Worm (Caenorhabditis elegans) whole organism, L2 larva: ENCODE results near the gene T09A5.14.

Experiments used
- F13H6.1 ChIP-seq: sonication (generic microtip); optimal IDR thresholded peaks from 2 replicates; lab custom pipeline; 2016; ENCODE audit warnings: missing genetic modification characterization, missing compliant biosample characterization
- R02D3.7 ChIP-seq: fragments of 150-350 bp; optimal IDR thresholded peaks from 2 replicates; lab custom pipeline; 2014; ENCODE audit warnings: missing biosample characterization, missing genetic modification characterization
- Y55F3AM.14 ChIP-seq: fragments of 200-800 bp; sonication (Bioruptor generic); optimal IDR thresholded peaks from 2 replicates; lab custom pipeline; 2018; ENCODE audit warnings: mild to moderate bottlenecking, missing genetic modification characterization, missing compliant biosample characterization
- ZK546.5 ChIP-seq: sonication (generic microtip); optimal IDR thresholded peaks from 2 replicates; lab custom pipeline; 2017; ENCODE audit warnings: missing biosample characterization, missing genetic modification characterization
- aly-2 ChIP-seq: fragments of 150-350 bp; optimal IDR thresholded peaks from 2 replicates; lab custom pipeline; 2014; ENCODE audit warnings: missing biosample characterization, missing genetic modification characterization
- ama-1 ChIP-seq: fragments of 150-350 bp; optimal IDR thresholded peaks from 2 replicates; lab custom pipeline; 2018; ENCODE audit warnings: inconsistent platforms
- blmp-1 ChIP-seq: sonication (generic microtip); optimal IDR thresholded peaks from 2 replicates; lab custom pipeline; 2017; ENCODE audit warnings: missing genetic modification characterization, mild to moderate bottlenecking, missing compliant biosample characterization, antibody characterized with exemption, moderate library complexity; ENCODE audit not compliant: insufficient read depth
- ceh-16 ChIP-seq: fragments of 150-350 bp; optimal IDR thresholded peaks from 2 replicates; lab custom pipeline; 2014; ENCODE audit warnings: missing biosample characterization, missing genetic modification characterization
- ceh-82 ChIP-seq: fragments of 150-350 bp; optimal IDR thresholded peaks from 2 replicates; lab custom pipeline; 2014; ENCODE audit warnings: missing biosample characterization, missing genetic modification characterization
- crh-2 ChIP-seq: sonication (generic microtip); optimal IDR thresholded peaks from 2 replicates; lab custom pipeline; 2017; ENCODE audit warnings: missing biosample characterization, missing genetic modification characterization
- dmd-4 ChIP-seq: sonication (generic microtip); optimal IDR thresholded peaks from 2 replicates; lab custom pipeline; 2017; ENCODE audit warnings: missing biosample characterization, missing genetic modification characterization
- egl-27 ChIP-seq: sonication (generic microtip); optimal IDR thresholded peaks from 3 replicates; lab custom pipeline; 2017; ENCODE audit warnings: missing biosample characterization, missing genetic modification reagents, missing genetic modification characterization
- elt-1 ChIP-seq: fragments of 150-350 bp; optimal IDR thresholded peaks from 2 replicates; lab custom pipeline; 2014; ENCODE audit warnings: missing biosample characterization, missing genetic modification characterization
- elt-3 ChIP-seq: sonication (generic microtip); optimal IDR thresholded peaks from 2 replicates; lab custom pipeline; 2017; ENCODE audit warnings: missing biosample characterization, missing genetic modification characterization
- fos-1 ChIP-seq: fragments of 150-350 bp; optimal IDR thresholded peaks from 2 replicates; lab custom pipeline; 2014; ENCODE audit warnings: missing biosample characterization, missing genetic modification characterization
- gmeb-1 ChIP-seq: fragments of 150-350 bp; optimal IDR thresholded peaks from 2 replicates; lab custom pipeline; 2014; ENCODE audit warnings: missing biosample characterization, missing genetic modification characterization
- lin-11 ChIP-seq: fragments of 150-350 bp; sonication (generic microtip); optimal IDR thresholded peaks from 2 replicates; lab custom pipeline; 2014; ENCODE audit warnings: missing biosample characterization, missing genetic modification characterization, inconsistent platforms, mixed read lengths
- lin-13 ChIP-seq: fragments of 150-350 bp; optimal IDR thresholded peaks from 2 replicates; lab custom pipeline; 2014; ENCODE audit warnings: missing biosample characterization, missing genetic modification reagents, missing genetic modification characterization
- lin-39 ChIP-seq: fragments of 150-350 bp; optimal IDR thresholded peaks from 2 replicates; lab custom pipeline; 2014; ENCODE audit warnings: missing biosample characterization, missing genetic modification reagents, missing genetic modification characterization
- lsy-2 ChIP-seq, 2 experiments: fragments of 150-350 bp in 1 of 2; sonication (generic microtip) in 1 of 2; optimal IDR thresholded peaks; 2 replicates each; lab custom pipeline; 2014 to 2017; ENCODE audit warnings: missing biosample characterization in 2 of 2, missing genetic modification characterization in 2 of 2
- mab-5 ChIP-seq: fragments of 150-350 bp; optimal IDR thresholded peaks from 2 replicates; lab custom pipeline; 2014; ENCODE audit warnings: missing biosample characterization, missing genetic modification characterization
- mbf-1 ChIP-seq: sonication (generic microtip); optimal IDR thresholded peaks from 2 replicates; lab custom pipeline; 2017; ENCODE audit warnings: missing biosample characterization, missing genetic modification characterization
- mdl-1 ChIP-seq, 2 experiments: fragments of 150-350 bp in 1 of 2; sonication (generic microtip) in 1 of 2; optimal IDR thresholded peaks; 2 replicates each; lab custom pipeline; 2017; ENCODE audit warnings: missing biosample characterization in 2 of 2, missing genetic modification characterization in 2 of 2
- nhr-10 ChIP-seq: sonication (generic microtip); optimal IDR thresholded peaks from 2 replicates; lab custom pipeline; 2017; ENCODE audit warnings: missing biosample characterization, missing genetic modification characterization
- nhr-11 ChIP-seq: fragments of 150-350 bp; optimal IDR thresholded peaks from 2 replicates; lab custom pipeline; 2014; ENCODE audit warnings: missing biosample characterization, missing genetic modification characterization
- nhr-12 ChIP-seq: fragments of 150-350 bp; optimal IDR thresholded peaks from 2 replicates; lab custom pipeline; 2014; ENCODE audit warnings: missing biosample characterization, missing genetic modification characterization
- nhr-129 ChIP-seq: fragments of 150-350 bp; optimal IDR thresholded peaks from 2 replicates; lab custom pipeline; 2014; ENCODE audit warnings: missing biosample characterization, missing genetic modification characterization
- nhr-21 ChIP-seq: fragments of 150-350 bp; optimal IDR thresholded peaks from 2 replicates; lab custom pipeline; 2014; ENCODE audit warnings: missing biosample characterization, missing genetic modification characterization
- nhr-23 ChIP-seq: fragments of 150-350 bp; optimal IDR thresholded peaks from 2 replicates; lab custom pipeline; 2014; ENCODE audit warnings: missing biosample characterization, missing genetic modification reagents, missing genetic modification characterization
- nhr-25 ChIP-seq: fragments of 150-350 bp; sonication (generic microtip); optimal IDR thresholded peaks from 3 replicates; lab custom pipeline; 2014; ENCODE audit warnings: missing biosample characterization, missing genetic modification characterization
- nhr-6 ChIP-seq: fragments of 150-350 bp; optimal IDR thresholded peaks from 2 replicates; lab custom pipeline; 2014; ENCODE audit warnings: missing biosample characterization, missing genetic modification characterization
- nhr-77 ChIP-seq: fragments of 150-350 bp; optimal IDR thresholded peaks from 2 replicates; lab custom pipeline; 2014; ENCODE audit warnings: missing biosample characterization, missing genetic modification characterization
- peb-1 ChIP-seq: fragments of 150-350 bp; optimal IDR thresholded peaks from 2 replicates; lab custom pipeline; 2014; ENCODE audit warnings: missing biosample characterization, missing genetic modification characterization
- sem-4 ChIP-seq: fragments of 150-350 bp; optimal IDR thresholded peaks from 2 replicates; lab custom pipeline; 2014; ENCODE audit warnings: missing biosample characterization, missing genetic modification reagents, missing genetic modification characterization
- skn-1 ChIP-seq: sonication (generic microtip); optimal IDR thresholded peaks from 2 replicates; lab custom pipeline; 2017; ENCODE audit warnings: missing biosample characterization, missing genetic modification characterization
- sma-3 ChIP-seq: sonication (generic microtip); optimal IDR thresholded peaks from 2 replicates; lab custom pipeline; 2016; ENCODE audit warnings: missing genetic modification reagents, missing genetic modification characterization, missing compliant biosample characterization
- sma-9 ChIP-seq, 2 experiments: fragments of 150-350 bp in 1 of 2; sonication (generic microtip) in 1 of 2; optimal IDR thresholded peaks; 2 replicates each; lab custom pipeline; 2014 to 2016; ENCODE audit warnings: missing genetic modification characterization in 2 of 2, mild to moderate bottlenecking in 1 of 2, missing biosample characterization in 1 of 2, missing compliant biosample characterization in 1 of 2, missing genetic modification reagents in 1 of 2, moderate library complexity in 1 of 2
- snpc-4 ChIP-seq: fragments of 150-350 bp; optimal IDR thresholded peaks from 2 replicates; lab custom pipeline; 2014; ENCODE audit warnings: missing biosample characterization, missing genetic modification characterization
- unc-39 ChIP-seq: fragments of 150-350 bp; optimal IDR thresholded peaks from 2 replicates; lab custom pipeline; 2014; ENCODE audit warnings: missing biosample characterization, missing genetic modification characterization
- unc-55 ChIP-seq: fragments of 150-350 bp; sonication (generic microtip); optimal IDR thresholded peaks from 3 replicates; lab custom pipeline; 2014; ENCODE audit warnings: missing biosample characterization, missing genetic modification reagents, missing genetic modification characterization
- zag-1 ChIP-seq: fragments of 150-350 bp; optimal IDR thresholded peaks from 2 replicates; lab custom pipeline; 2014; ENCODE audit warnings: missing biosample characterization, missing genetic modification characterization
- ztf-1 ChIP-seq: fragments of 200-800 bp; sonication (Bioruptor generic); conservative IDR thresholded peaks from 2 replicates; pipeline ENCODE4 v1.3.6; 2022; ENCODE audit warnings: missing genetic modification characterization, missing compliant biosample characterization
- ztf-11 ChIP-seq: sonication (generic microtip); optimal IDR thresholded peaks from 2 replicates; lab custom pipeline; 2017; ENCODE audit warnings: missing biosample characterization, missing genetic modification characterization
- ztf-4 ChIP-seq: fragments of 150-350 bp; optimal IDR thresholded peaks from 2 replicates; lab custom pipeline; 2014; ENCODE audit warnings: missing biosample characterization, missing genetic modification characterization

Gene T09A5.14

DNA sequence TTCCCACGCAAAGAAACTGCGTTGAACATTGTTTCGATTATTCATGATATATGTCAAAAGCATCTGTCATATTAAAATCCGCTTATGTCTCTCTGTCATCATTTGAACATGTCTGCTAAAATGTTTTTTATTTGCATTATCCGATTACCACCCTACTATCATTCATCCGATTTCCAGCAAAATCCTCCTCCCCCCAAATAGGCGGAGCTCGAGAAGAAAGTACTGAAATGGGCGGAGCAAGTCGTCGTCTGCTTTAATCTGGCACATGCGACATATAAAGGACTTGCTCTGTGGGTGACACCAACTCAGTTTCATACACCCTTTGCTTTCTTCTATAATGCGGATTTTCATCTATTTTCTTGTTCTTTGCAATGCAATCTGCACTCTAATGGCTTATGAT, at the start of gene T09A5.14:
TSS of gene T09A5.14 (plus strand) at position 301 of the 400 bp plus-strand sequence.
- TF ChIP-seq sem-4, result no peak
- no peak for TF ChIP-seq zag-1 (tag; lab: Kevin White, UChicago)
- no peak for TF ChIP-seq ama-1
- TF ChIP-seq mbf-1 (tag; lab: Kevin White, UChicago), result no peak
- TF ChIP-seq ztf-11 (tag; lab: Kevin White, UChicago), result no peak
- no peak for TF ChIP-seq Y55F3AM.14 (GFP tag; lab: Kevin White, UChicago)
- TF ChIP-seq lin-13, result no peak
- TF ChIP-seq dmd-4 (tag; lab: Kevin White, UChicago), result no peak
- TF ChIP-seq blmp-1 (tag; lab: Kevin White, UChicago), result no peak
- no peak for TF ChIP-seq F13H6.1 (tag; lab: Kevin White, UChicago)
- TF ChIP-seq nhr-21, result no peak
- no peak for TF ChIP-seq elt-3
- TF ChIP-seq mdl-1 (tag; optimal IDR thresholded peaks at IDR 0.05; lab: Kevin White, UChicago), result no peak
- no peak for TF ChIP-seq nhr-10 (tag; lab: Kevin White, UChicago)
- no peak for TF ChIP-seq gmeb-1 (tag; lab: Kevin White, UChicago)
- no peak for TF ChIP-seq lin-39
- no peak for TF ChIP-seq sma-3 (GFP tag; lab: Kevin White, UChicago)
- no peak for TF ChIP-seq unc-39 (tag; lab: Kevin White, UChicago)
- TF ChIP-seq nhr-25 (tag; lab: Kevin White, UChicago), result no peak
- TF ChIP-seq, all 48 proteins: peak for 0

ce11 chrII:7783467-7783959, 48.6 kb upstream of the T09A5.14 start, which contains the start of gene skr-17:
Gene skr-17, plus strand, starts transcription at chrII:7783517.
- no peak for TF ChIP-seq blmp-1 (tag; lab: Kevin White, UChicago)
- no peak for TF ChIP-seq dmd-4 (tag; lab: Kevin White, UChicago)
- TF ChIP-seq lin-13, result no peak
- no peak for TF ChIP-seq elt-3
- no peak for TF ChIP-seq lin-39
- TF ChIP-seq sma-9 (GFP tag; optimal IDR thresholded peaks at IDR 0.05; lab: Kevin White, UChicago), result no peak
- no peak for TF ChIP-seq sma-9 (tag; optimal IDR thresholded peaks at IDR 0.05; lab: Kevin White, UChicago)
- no peak for TF ChIP-seq nhr-23
- TF ChIP-seq aly-2 (tag; lab: Kevin White, UChicago), result no peak
- TF ChIP-seq ztf-4 (tag; lab: Kevin White, UChicago), result no peak
- no peak for TF ChIP-seq egl-27 (tag; lab: Kevin White, UChicago)
- no peak for TF ChIP-seq ztf-1 (GFP tag; lab: Robert Waterston, UW)
- no peak for TF ChIP-seq lsy-2 (tag; optimal IDR thresholded peaks at IDR 0.05; lab: Kevin White, UChicago)
- TF ChIP-seq fos-1 (tag; lab: Kevin White, UChicago), result no peak
- TF ChIP-seq ceh-16 (tag; lab: Kevin White, UChicago), result no peak
- no peak for TF ChIP-seq skn-1 (tag; lab: Kevin White, UChicago)
- TF ChIP-seq unc-55 (GFP tag; lab: Kevin White, UChicago), result no peak
- TF ChIP-seq nhr-129, result no peak

ce11 chrII:7789605-7790004, 42.5 kb upstream of the T09A5.14 start:
- TF ChIP-seq fos-1 (tag; lab: Kevin White, UChicago), result peak; percentile 20
- no peak for TF ChIP-seq F13H6.1 (tag; lab: Kevin White, UChicago)
- peak; percentile 33 for TF ChIP-seq nhr-21
- peak; percentile 37 for TF ChIP-seq egl-27 (tag; lab: Kevin White, UChicago)
- TF ChIP-seq nhr-25 (tag; lab: Kevin White, UChicago), result peak; percentile 58
- TF ChIP-seq blmp-1 (tag; lab: Kevin White, UChicago), result no peak

- TF ChIP-seq peb-1 (tag; lab: Kevin White, UChicago) (no peak), ZK546.5 (tag; lab: Kevin White, UChicago) (no peak), ztf-1 (GFP tag; lab: Robert Waterston, UW) (no peak), nhr-21 (peak; percentile 13), nhr-10 (tag; lab: Kevin White, UChicago) (no peak), nhr-77 (tag; lab: Kevin White, UChicago) (no peak), fos-1 (tag; lab: Kevin White, UChicago) (no peak), sma-3 (GFP tag; lab: Kevin White, UChicago) (peak; percentile 65), lin-39 (no peak), R02D3.7 (tag; lab: Kevin White, UChicago) (no peak), ceh-82 (no peak), snpc-4 (tag; lab: Kevin White, UChicago) (no peak), elt-1 (tag; lab: Kevin White, UChicago) (no peak), zag-1 (tag; lab: Kevin White, UChicago) (no peak), crh-2 (tag; lab: Kevin White, UChicago) (no peak), nhr-129 (no peak), lin-11 (tag; lab: Kevin White, UChicago) (no peak), nhr-12 (no peak), Y55F3AM.14 (GFP tag; lab: Kevin White, UChicago) (no peak), elt-3 (no peak), ztf-4 (tag; lab: Kevin White, UChicago) (no peak), ceh-16 (tag; lab: Kevin White, UChicago) (no peak), nhr-25 (tag; lab: Kevin White, UChicago) (peak; percentile 18), aly-2 (tag; lab: Kevin White, UChicago) (no peak), nhr-6 (tag; lab: Kevin White, UChicago) (no peak), mab-5 (no peak), mbf-1 (tag; lab: Kevin White, UChicago) (no peak), unc-55 (GFP tag; lab: Kevin White, UChicago) (no peak), nhr-11 (no peak)
Measured at ce11 chrII:7790324-7790898, 41.7 kb upstream of the T09A5.14 start, which contains the start of gene srlf-1. Gene srlf-1, plus strand, starts transcription at chrII:7790591.
